Worm (Caenorhabditis elegans): Measurements from ENCODE around the gene F21G4.6.

DNA sequence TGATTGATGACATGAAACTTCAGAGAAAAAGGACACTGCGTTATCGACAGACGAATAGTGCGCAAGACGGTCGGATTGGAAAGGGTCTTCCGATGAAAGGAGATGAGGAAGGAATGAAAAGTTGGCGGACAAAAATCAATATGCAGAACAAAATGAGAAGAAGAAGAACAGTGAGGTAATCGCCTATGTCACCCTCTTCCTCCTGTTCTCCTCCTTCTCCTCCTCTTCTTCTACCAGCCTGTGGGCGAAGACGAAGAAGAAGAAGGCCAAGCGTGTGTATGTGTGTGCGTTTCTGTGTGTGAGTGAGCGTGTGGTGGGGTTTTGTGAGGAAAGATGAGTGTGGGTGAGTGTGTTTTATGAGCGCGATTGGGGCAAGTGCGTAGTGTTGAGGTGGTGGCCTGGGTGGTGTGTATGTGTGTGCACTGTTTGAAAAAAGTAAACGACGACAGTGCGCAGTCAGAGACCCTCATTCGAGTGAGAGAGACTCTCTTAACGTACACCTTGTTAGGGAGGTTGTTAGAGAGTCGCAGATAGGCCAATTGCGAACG lies 15.1 kb upstream of the F21G4.6 start, which contains the start of gene tsp-21:
- TF ChIP-seq zag-1 (tag; optimal IDR thresholded peaks at IDR 0.05) (no peak), snpc-4 (tag; optimal IDR thresholded peaks at IDR 0.05) (no peak), lin-13 (GFP tag; optimal IDR thresholded peaks at IDR 0.05) (peak; percentile 67), nhr-90 (tag; optimal IDR thresholded peaks at IDR 0.05; ENCODE audit: poor library complexity) (peak; percentile 65), lin-35 (GFP tag; optimal IDR thresholded peaks at IDR 0.05) (peak; percentile 46 to 82), nhr-76 (tag; optimal IDR thresholded peaks at IDR 0.05) (no peak), fkh-10 (GFP tag; optimal IDR thresholded peaks at IDR 0.05) (no peak), ces-1 (GFP tag; optimal IDR thresholded peaks at IDR 0.05) (no peak), dsc-1 (tag; optimal IDR thresholded peaks at IDR 0.05) (peak; percentile 11), C16A3.4 (tag; optimal IDR thresholded peaks at IDR 0.05) (peak; percentile 90), pqm-1 (tag; optimal IDR thresholded peaks at IDR 0.05) (no peak), ztf-4 (tag; optimal IDR thresholded peaks at IDR 0.05) (peak; percentile 52)
